Worm (Caenorhabditis elegans) whole organism, late embryonic: ENCODE measurements around the gene cyp-33E1.

Source experiments
- C08G9.2 ChIP-seq: sonication (generic microtip); optimal IDR thresholded peaks from 2 replicates; lab custom pipeline; 2016; ENCODE audit warnings: mild to moderate bottlenecking, missing genetic modification characterization, moderate library complexity, missing compliant biosample characterization
- Y22D7AL.16 ChIP-seq: sonication (generic microtip); optimal IDR thresholded peaks from 2 replicates; lab custom pipeline; 2016; ENCODE audit warnings: missing genetic modification characterization, missing compliant biosample characterization
- ama-1 ChIP-seq: fragments of 150-350 bp; optimal IDR thresholded peaks from 2 replicates; lab custom pipeline; 2014
- ceh-14 ChIP-seq: sonication (generic microtip); optimal IDR thresholded peaks from 2 replicates; lab custom pipeline; 2016; ENCODE audit warnings: missing genotype, missing genetic modification characterization, missing compliant biosample characterization
- ceh-18 ChIP-seq: sonication (generic microtip); optimal IDR thresholded peaks from 2 replicates; lab custom pipeline; 2016; ENCODE audit warnings: missing genetic modification characterization, missing compliant biosample characterization
- ceh-19 ChIP-seq: fragments of 200-800 bp; sonication (Bioruptor generic); optimal IDR thresholded peaks from 2 replicates; lab custom pipeline; 2018; ENCODE audit warnings: mild to moderate bottlenecking, missing genetic modification characterization, missing compliant biosample characterization
- ceh-30 ChIP-seq: fragments of 150-350 bp; optimal IDR thresholded peaks from 2 replicates; lab custom pipeline; 2014; ENCODE audit warnings: missing biosample characterization, missing genetic modification characterization
- ceh-31 ChIP-seq: sonication (generic microtip); optimal IDR thresholded peaks from 2 replicates; lab custom pipeline; 2016; ENCODE audit warnings: missing genetic modification characterization, missing compliant biosample characterization
- ceh-34 ChIP-seq: sonication (generic microtip); optimal IDR thresholded peaks from 2 replicates; lab custom pipeline; 2016; ENCODE audit warnings: mild to moderate bottlenecking, missing genetic modification characterization, missing compliant biosample characterization
- ceh-48 ChIP-seq: sonication (generic microtip); optimal IDR thresholded peaks from 2 replicates; lab custom pipeline; 2016; ENCODE audit warnings: missing genetic modification characterization, inconsistent platforms, missing compliant biosample characterization
- dve-1 ChIP-seq: sonication (generic microtip); optimal IDR thresholded peaks from 2 replicates; lab custom pipeline; 2017; ENCODE audit warnings: antibody characterized with exemption, mild to moderate bottlenecking, missing genetic modification characterization, missing compliant biosample characterization
- elt-2 ChIP-seq: sonication (generic microtip); optimal IDR thresholded peaks from 2 replicates; lab custom pipeline; 2016; ENCODE audit warnings: missing genetic modification reagents, missing genetic modification characterization, missing compliant biosample characterization
- ets-4 ChIP-seq: sonication (generic microtip); optimal IDR thresholded peaks from 2 replicates; lab custom pipeline; 2016; ENCODE audit warnings: missing genetic modification characterization, missing compliant biosample characterization
- eyg-1 ChIP-seq: sonication (generic microtip); optimal IDR thresholded peaks from 2 replicates; lab custom pipeline; 2016; ENCODE audit warnings: missing genotype, missing genetic modification characterization, missing compliant biosample characterization
- fax-1 ChIP-seq: sonication (generic microtip); optimal IDR thresholded peaks from 2 replicates; lab custom pipeline; 2016; ENCODE audit warnings: missing genotype, missing genetic modification characterization, missing compliant biosample characterization
- fkh-10 ChIP-seq: fragments of 150-350 bp; optimal IDR thresholded peaks from 2 replicates; lab custom pipeline; 2014; ENCODE audit warnings: missing biosample characterization, missing genetic modification reagents, missing genetic modification characterization
- gmeb-2 ChIP-seq: sonication (generic microtip); optimal IDR thresholded peaks from 2 replicates; lab custom pipeline; 2016; ENCODE audit warnings: missing genetic modification characterization, inconsistent platforms, missing compliant biosample characterization
- hlh-13 ChIP-seq: fragments of 200-800 bp; sonication (Bioruptor generic); optimal IDR thresholded peaks from 2 replicates; lab custom pipeline; 2018; ENCODE audit warnings: mild to moderate bottlenecking, missing genetic modification characterization, missing compliant biosample characterization
- hlh-15 ChIP-seq: sonication (generic microtip); optimal IDR thresholded peaks from 2 replicates; lab custom pipeline; 2016; ENCODE audit warnings: missing genetic modification characterization, missing compliant biosample characterization
- hlh-30 ChIP-seq: sonication (generic microtip); optimal IDR thresholded peaks from 2 replicates; lab custom pipeline; 2017; ENCODE audit warnings: antibody characterized with exemption, missing genetic modification characterization, missing compliant biosample characterization; ENCODE audit not compliant: insufficient read depth
- lim-6 ChIP-seq: sonication (generic microtip); optimal IDR thresholded peaks from 2 replicates; lab custom pipeline; 2016; ENCODE audit warnings: missing genetic modification characterization, missing compliant biosample characterization
- lin-11 ChIP-seq: fragments of 200-800 bp; sonication (Bioruptor generic); optimal IDR thresholded peaks from 2 replicates; lab custom pipeline; 2018; ENCODE audit warnings: mild to moderate bottlenecking, missing genetic modification characterization, missing compliant biosample characterization
- nfya-1 ChIP-seq: sonication (generic microtip); optimal IDR thresholded peaks from 2 replicates; lab custom pipeline; 2017; ENCODE audit warnings: missing genetic modification characterization, mild to moderate bottlenecking, missing compliant biosample characterization, antibody characterized with exemption, moderate library complexity
- nhr-11 ChIP-seq: fragments of 150-350 bp; optimal IDR thresholded peaks from 2 replicates; lab custom pipeline; 2014; ENCODE audit warnings: missing biosample characterization, missing genetic modification characterization
- nhr-232 ChIP-seq: sonication (generic microtip); optimal IDR thresholded peaks from 2 replicates; lab custom pipeline; 2016; ENCODE audit warnings: missing genetic modification characterization, missing compliant biosample characterization
- odd-2 ChIP-seq: sonication (generic microtip); optimal IDR thresholded peaks from 2 replicates; lab custom pipeline; 2017; ENCODE audit warnings: antibody characterized with exemption, mild to moderate bottlenecking, missing genetic modification characterization, missing compliant biosample characterization
- pag-3 ChIP-seq: sonication (generic microtip); optimal IDR thresholded peaks from 2 replicates; lab custom pipeline; 2016; ENCODE audit warnings: missing compliant biosample characterization, missing genetic modification characterization, borderline replicate concordance
- pat-9 ChIP-seq: fragments of 200-800 bp; sonication (Bioruptor generic); optimal IDR thresholded peaks from 2 replicates; lab custom pipeline; 2018; ENCODE audit warnings: mild to moderate bottlenecking, missing genetic modification characterization, moderate library complexity, missing compliant biosample characterization
- pax-1 ChIP-seq: fragments of 150-350 bp; optimal IDR thresholded peaks from 2 replicates; lab custom pipeline; 2014; ENCODE audit warnings: missing biosample characterization, missing genetic modification characterization
- pha-2 ChIP-seq: sonication (generic microtip); optimal IDR thresholded peaks from 2 replicates; lab custom pipeline; 2017; ENCODE audit warnings: mild to moderate bottlenecking, missing genetic modification characterization, missing compliant biosample characterization
- pqm-1 ChIP-seq: sonication (generic microtip); optimal IDR thresholded peaks from 2 replicates; lab custom pipeline; 2016; ENCODE audit warnings: missing genetic modification characterization, missing compliant biosample characterization
- ref-2 ChIP-seq: sonication (generic microtip); optimal IDR thresholded peaks from 2 replicates; lab custom pipeline; 2016; ENCODE audit warnings: missing genetic modification characterization, missing compliant biosample characterization
- rnt-1 ChIP-seq: sonication (generic microtip); optimal IDR thresholded peaks from 2 replicates; lab custom pipeline; 2016; ENCODE audit warnings: missing genetic modification characterization, missing compliant biosample characterization
- sdc-2 ChIP-seq: sonication (generic microtip); optimal IDR thresholded peaks from 2 replicates; lab custom pipeline; 2016; ENCODE audit warnings: missing genotype, missing genetic modification characterization, missing compliant biosample characterization
- tbx-2 ChIP-seq: sonication (generic microtip); optimal IDR thresholded peaks from 2 replicates; lab custom pipeline; 2016; ENCODE audit warnings: missing genetic modification characterization, missing compliant biosample characterization
- tbx-7 ChIP-seq: sonication (generic microtip); optimal IDR thresholded peaks from 2 replicates; lab custom pipeline; 2016; ENCODE audit warnings: missing genotype, missing genetic modification characterization, missing compliant biosample characterization
- ttx-3 ChIP-seq: sonication (generic microtip); optimal IDR thresholded peaks from 2 replicates; lab custom pipeline; 2016; ENCODE audit warnings: missing genetic modification reagents, missing genetic modification characterization, missing compliant biosample characterization
- unc-55 ChIP-seq: sonication (generic microtip); optimal IDR thresholded peaks from 2 replicates; lab custom pipeline; 2017; ENCODE audit warnings: missing biosample characterization, missing genetic modification reagents, missing genetic modification characterization
- unc-86 ChIP-seq: sonication (generic microtip); optimal IDR thresholded peaks from 2 replicates; lab custom pipeline; 2016; ENCODE audit warnings: missing genetic modification characterization, missing compliant biosample characterization
- ztf-16 ChIP-seq: sonication (generic microtip); optimal IDR thresholded peaks from 2 replicates; lab custom pipeline; 2017; ENCODE audit warnings: missing genetic modification characterization, missing compliant biosample characterization

cyp-33E1 gene

DNA sequence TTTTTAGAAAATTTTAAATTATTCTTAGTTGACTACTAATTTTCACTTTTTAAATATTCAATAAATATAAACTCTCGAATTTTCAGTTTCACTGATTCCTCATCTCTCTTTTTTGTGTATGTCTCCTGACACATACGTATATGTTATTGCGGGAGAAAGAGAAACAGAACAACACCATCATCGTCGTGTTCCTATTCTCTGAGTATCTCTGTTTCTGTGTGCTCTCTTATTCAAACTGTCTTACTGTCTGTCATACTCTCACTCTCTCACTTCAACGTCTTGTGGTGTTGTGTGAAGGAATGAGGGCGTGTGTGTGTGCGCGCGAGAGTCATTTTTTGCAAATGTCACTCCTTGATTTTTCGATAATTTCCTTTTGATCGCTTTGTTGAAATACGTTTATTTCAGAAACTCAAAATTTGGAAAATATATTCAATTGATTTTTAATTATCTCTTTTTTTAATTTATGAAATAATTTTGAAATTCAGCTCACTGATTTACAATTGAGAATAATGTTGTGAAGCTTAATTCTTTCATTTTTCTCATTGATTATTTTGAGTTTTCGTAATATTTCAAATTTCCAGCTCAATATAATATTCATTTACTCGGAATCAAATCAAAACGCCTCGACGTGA lies 28.2 kb downstream of the cyp-33E1 start, which contains the start of gene lin-49:
TSS of gene lin-49 (plus strand) at position 582 of the 632 bp plus-strand sequence.
- no peak for TF ChIP-seq ceh-30 (tag; lab: Kevin White, UChicago)
- no peak for TF ChIP-seq ceh-19 (GFP tag; lab: Kevin White, UChicago)
- TF ChIP-seq hlh-30 (tag; lab: Kevin White, UChicago) = peak; percentile 79
- TF ChIP-seq fkh-10 (GFP tag; lab: Kevin White, UChicago) = no peak
- peak; percentile 55 for TF ChIP-seq nfya-1 (tag; lab: Kevin White, UChicago)
- no peak for TF ChIP-seq hlh-15 (tag; lab: Kevin White, UChicago)
- TF ChIP-seq ceh-34 = no peak
- TF ChIP-seq ceh-31 (tag; lab: Kevin White, UChicago) = peak; percentile 43
- TF ChIP-seq sdc-2 = no peak
- TF ChIP-seq nhr-232 (tag; lab: Kevin White, UChicago) = no peak
- TF ChIP-seq C08G9.2 (tag; lab: Kevin White, UChicago) = no peak
- TF ChIP-seq tbx-2 (tag; lab: Kevin White, UChicago) = peak; percentile 53
- no peak for TF ChIP-seq unc-86 (tag; lab: Kevin White, UChicago)
- TF ChIP-seq ceh-14 (tag; lab: Kevin White, UChicago) = no peak
- TF ChIP-seq lim-6 (tag; lab: Kevin White, UChicago) = no peak
- no peak for TF ChIP-seq gmeb-2 (tag; lab: Kevin White, UChicago)
- TF ChIP-seq nhr-11 = no peak
- no peak for TF ChIP-seq rnt-1 (tag; lab: Kevin White, UChicago)
- no peak for TF ChIP-seq dve-1
- TF ChIP-seq tbx-7 (tag; lab: Kevin White, UChicago) = no peak
- TF ChIP-seq lin-11 (tag; lab: Kevin White, UChicago) = no peak
- peak; percentile 38 for TF ChIP-seq unc-55
- TF ChIP-seq ref-2 (tag; lab: Kevin White, UChicago) = no peak
- TF ChIP-seq Y22D7AL.16 (tag; lab: Kevin White, UChicago) = no peak
- no peak for TF ChIP-seq pat-9 (tag; lab: Kevin White, UChicago)
- no peak for TF ChIP-seq ama-1
- TF ChIP-seq odd-2 (tag; lab: Kevin White, UChicago) = no peak
- TF ChIP-seq pax-1 (tag; lab: Kevin White, UChicago) = no peak
- TF ChIP-seq ets-4 (tag; lab: Kevin White, UChicago) = no peak
- TF ChIP-seq ttx-3 (tag; lab: Kevin White, UChicago) = no peak
- no peak for TF ChIP-seq ztf-16 (tag; lab: Kevin White, UChicago)
- TF ChIP-seq pqm-1 (tag; lab: Kevin White, UChicago) = no peak
- TF ChIP-seq hlh-13 (GFP tag; lab: Kevin White, UChicago) = no peak
- TF ChIP-seq pag-3 (tag; lab: Kevin White, UChicago) = no peak

DNA sequence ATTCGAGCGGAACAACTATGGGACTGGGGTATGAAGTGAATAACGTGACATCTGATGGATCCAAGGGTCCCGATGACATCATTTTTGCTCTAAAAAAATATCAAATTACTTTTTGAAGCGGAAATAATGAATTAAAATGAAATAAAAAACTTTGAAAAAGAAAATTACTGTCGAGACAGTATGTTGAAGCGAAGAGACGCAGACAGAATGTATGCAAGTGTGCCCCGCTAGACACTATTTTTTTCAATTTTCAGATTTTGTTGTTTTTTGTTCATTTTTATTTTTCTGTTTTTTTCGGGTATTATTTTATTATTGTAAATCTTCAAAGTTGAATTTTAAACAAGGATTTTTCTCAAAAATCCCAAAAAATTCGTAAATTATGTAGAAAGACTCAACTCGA lies 29.7 kb downstream of the cyp-33E1 start, which contains the start of gene F42A9.8:
TSS of gene F42A9.8 (minus strand) at position 88 of the 400 bp plus-strand sequence.
- TF ChIP-seq Y22D7AL.16 (tag; lab: Kevin White, UChicago) (no peak), eyg-1 (tag; lab: Kevin White, UChicago) (no peak), unc-86 (tag; lab: Kevin White, UChicago) (no peak), fax-1 (no peak)

DNA sequence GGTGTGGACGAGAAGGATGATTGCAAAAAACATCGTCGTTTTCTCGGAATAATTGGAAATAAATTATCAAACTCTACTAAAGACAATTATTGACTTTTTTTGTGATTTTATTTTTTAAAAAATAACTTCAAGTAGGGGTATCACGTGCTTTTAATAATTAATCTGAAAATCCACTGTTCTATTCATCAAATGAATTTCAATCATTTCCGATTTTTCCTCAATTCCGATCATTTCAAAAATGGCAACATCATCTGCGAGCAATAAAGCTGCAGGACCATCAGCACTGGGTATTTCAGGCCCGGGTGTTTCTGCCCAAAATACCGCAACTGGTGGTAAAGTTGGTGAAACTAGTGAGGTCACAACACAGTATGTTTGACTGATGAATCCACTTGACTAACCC lies 31.4 kb downstream of the cyp-33E1 start, which contains the start of the genes F42A9.7 and F42A9.3:
TSS of gene F42A9.7 (minus strand) at position 101 of the 400 bp plus-strand sequence.
TSS of gene F42A9.3 (plus strand) at position 214 of the 400 bp plus-strand sequence.
- TF ChIP-seq elt-2 (no peak), lin-11 (tag; lab: Kevin White, UChicago) (no peak), ets-4 (tag; lab: Kevin White, UChicago) (no peak), ceh-48 (tag; lab: Kevin White, UChicago) (no peak), pha-2 (tag; lab: Kevin White, UChicago) (no peak), ceh-18 (tag; lab: Kevin White, UChicago) (no peak), ztf-16 (tag; lab: Kevin White, UChicago) (no peak)
